Fruit fly (Drosophila melanogaster) whole organism: Measurements from ENCODE around the gene Trim9.

Experiments
- EcR ChIP-seq, 2 experiments: fragments of >200 bp; optimal IDR thresholded peaks; 2 replicates each; lab custom pipeline; 2017; ENCODE audit warnings: missing biosample characterization in 2 of 2, missing genetic modification characterization in 2 of 2, missing genetic modification reagents in 2 of 2
- pan ChIP-seq: fragments of >200 bp; optimal IDR thresholded peaks from 2 replicates; lab custom pipeline; 2017

dm6 chr2L:10544421-10545120 is at the start of gene Trim9:
- no peak for TF ChIP-seq pan
- TF ChIP-seq EcR (GFP tag; optimal IDR thresholded peaks at IDR 0.05; lab: Kevin White, UChicago): no peak
